Worm (Caenorhabditis elegans) whole organism, midembryonic: Measurements from ENCODE around the gene pigg-1.

Source experiments
- T22C8.4 ChIP-seq: fragments of 200-800 bp; sonication (Bioruptor generic); IDR thresholded peaks from 2 replicates; pipeline ENCODE4 v1.3.6; 2022; ENCODE audit warnings: missing genetic modification characterization, missing compliant biosample characterization
- cog-1 ChIP-seq: sonication (generic microtip); optimal IDR thresholded peaks from 2 replicates; lab custom pipeline; 2016; ENCODE audit warnings: missing genetic modification characterization, missing compliant biosample characterization
- flt-1 ChIP-seq: fragments of 200-800 bp; sonication (Bioruptor generic); IDR thresholded peaks from 2 replicates; pipeline ENCODE4 v1.3.6; 2022; ENCODE audit warnings: missing genetic modification characterization, missing compliant biosample characterization
- klf-2 ChIP-seq: fragments of 200-800 bp; sonication (Bioruptor generic); conservative IDR thresholded peaks from 2 replicates; pipeline ENCODE4 v1.3.6; 2022; ENCODE audit warnings: missing genetic modification reagents, missing genetic modification characterization, missing compliant biosample characterization
- med-1 ChIP-seq: sonication (generic microtip); optimal IDR thresholded peaks from 2 replicates; lab custom pipeline; 2017; ENCODE audit warnings: missing genetic modification characterization, mild to moderate bottlenecking, missing compliant biosample characterization, antibody characterized with exemption, missing genetic modification reagents; ENCODE audit not compliant: insufficient read depth
- tab-1 ChIP-seq: fragments of 200-800 bp; sonication (Bioruptor generic); IDR thresholded peaks from 2 replicates; pipeline ENCODE4 v1.3.6; 2022; ENCODE audit warnings: missing genetic modification characterization, missing compliant biosample characterization
- ztf-23 ChIP-seq: fragments of 200-800 bp; sonication (Bioruptor generic); IDR thresholded peaks from 2 replicates; pipeline ENCODE4 v1.3.6; 2022; ENCODE audit warnings: missing genetic modification reagents, missing genetic modification characterization, missing compliant biosample characterization
- ztf-29 ChIP-seq: fragments of 200-800 bp; sonication (Bioruptor generic); IDR thresholded peaks from 2 replicates; pipeline ENCODE4 v1.3.6; 2022; ENCODE audit warnings: missing genetic modification reagents, missing genetic modification characterization, missing compliant biosample characterization

DNA sequence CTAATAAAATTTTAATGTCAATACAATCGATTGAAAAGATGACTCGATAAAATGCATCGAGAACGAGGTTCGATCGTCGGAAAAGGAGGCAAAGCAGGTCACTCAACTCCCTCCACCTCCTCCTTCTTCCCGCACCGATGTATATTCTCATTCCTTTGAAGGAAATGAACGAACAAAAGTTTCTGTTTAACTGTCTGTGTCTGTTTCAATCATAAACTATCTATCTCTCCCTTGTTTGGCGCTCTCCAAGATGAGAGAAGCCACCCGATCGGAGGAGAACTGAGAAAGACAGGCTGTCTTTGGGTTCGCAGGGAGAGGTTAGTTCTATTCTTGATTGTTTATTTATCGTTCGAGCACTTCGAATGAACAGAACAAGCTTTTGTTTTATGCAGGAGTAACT lies 41.1 kb upstream of the pigg-1 start, which contains the start of gene D2085.7:
- TF ChIP-seq cog-1 (tag; lab: Kevin White, UChicago) (no peak), tab-1 (GFP tag; lab: Robert Waterston, UW) (no peak), ztf-23 (GFP tag; lab: Robert Waterston, UW) (no peak), med-1 (GFP tag; lab: Kevin White, UChicago) (no peak), klf-2 (no peak), T22C8.4 (no peak), flt-1 (GFP tag; lab: Robert Waterston, UW) (no peak), ztf-29 (GFP tag; lab: Robert Waterston, UW) (no peak)
